Worm (Caenorhabditis elegans) whole organism, young adult: ENCODE data around the gene C28G1.10.

Source experiments
- B0035.1 ChIP-seq: sonication (generic microtip); optimal IDR thresholded peaks from 2 replicates; lab custom pipeline; 2016; ENCODE audit warnings: missing genetic modification characterization, mild to moderate bottlenecking, missing compliant biosample characterization, missing genotype, missing genetic modification reagents
- B0336.3 ChIP-seq: fragments of 200-800 bp; sonication (Bioruptor generic); IDR thresholded peaks from 2 replicates; pipeline ENCODE4 v1.3.6; 2022; ENCODE audit warnings: missing genetic modification characterization, missing compliant biosample characterization
- C06A6.2 ChIP-seq: fragments of 200-800 bp; sonication (Bioruptor generic); conservative IDR thresholded peaks from 2 replicates; pipeline ENCODE4 v1.3.6; 2022; ENCODE audit warnings: missing genetic modification characterization, missing compliant biosample characterization
- F22D6.2 ChIP-seq: sonication (generic microtip); optimal IDR thresholded peaks from 2 replicates; lab custom pipeline; 2016; ENCODE audit warnings: mild to moderate bottlenecking, missing genetic modification characterization, missing compliant biosample characterization
- F49E8.2 ChIP-seq: sonication (generic microtip); optimal IDR thresholded peaks from 3 replicates; lab custom pipeline; 2017; ENCODE audit warnings: missing genetic modification characterization, mild to moderate bottlenecking, missing compliant biosample characterization, antibody characterized with exemption, moderate library complexity; ENCODE audit not compliant: insufficient read depth
- F55B11.4 ChIP-seq: sonication (generic microtip); optimal IDR thresholded peaks from 2 replicates; lab custom pipeline; 2016; ENCODE audit warnings: missing compliant biosample characterization, missing genetic modification characterization, borderline replicate concordance; ENCODE audit not compliant: insufficient read depth
- K11D2.4 ChIP-seq: fragments of 200-800 bp; sonication (Bioruptor generic); IDR thresholded peaks from 2 replicates; pipeline ENCODE4 v1.3.6; 2022; ENCODE audit warnings: missing genetic modification reagents, missing genetic modification characterization, missing compliant biosample characterization
- T26A5.8 ChIP-seq: sonication (generic microtip); optimal IDR thresholded peaks from 2 replicates; lab custom pipeline; 2016; ENCODE audit warnings: missing genetic modification characterization, missing compliant biosample characterization
- Y79H2A.3 ChIP-seq: fragments of 200-800 bp; sonication (Bioruptor generic); conservative IDR thresholded peaks from 2 replicates; pipeline ENCODE4 v1.3.6; 2022; ENCODE audit warnings: missing genetic modification reagents, missing genetic modification characterization, missing compliant biosample characterization
- aptf-3 ChIP-seq: fragments of 200-800 bp; sonication (Bioruptor generic); IDR thresholded peaks from 2 replicates; pipeline ENCODE4 v1.3.6; 2022; ENCODE audit warnings: missing genetic modification characterization, missing compliant biosample characterization
- attf-5 ChIP-seq: fragments of 200-800 bp; sonication (Bioruptor generic); optimal IDR thresholded peaks from 2 replicates; lab custom pipeline; 2018; ENCODE audit warnings: mild to moderate bottlenecking, missing genetic modification characterization, missing compliant biosample characterization
- ccch-3 ChIP-seq: fragments of 200-800 bp; sonication (Bioruptor generic); optimal IDR thresholded peaks from 2 replicates; lab custom pipeline; 2018; ENCODE audit warnings: mild to moderate bottlenecking, missing genetic modification characterization, missing compliant biosample characterization
- cebp-1 ChIP-seq, 2 experiments: fragments of 200-800 bp in 1 of 2; sonication (Bioruptor generic) in 1 of 2; sonication (generic microtip) in 1 of 2; IDR thresholded peaks in 1 of 2; optimal IDR thresholded peaks in 1 of 2; 2 replicates each; pipeline versions ENCODE4 v1.3.6 to Lab custom; 2017 to 2022; ENCODE audit warnings: missing compliant biosample characterization in 2 of 2, missing genetic modification characterization in 2 of 2, mild to moderate bottlenecking in 1 of 2, missing genetic modification reagents in 1 of 2, moderate library complexity in 1 of 2
- cebp-2 ChIP-seq: fragments of 200-800 bp; sonication (Bioruptor generic); IDR thresholded peaks from 2 replicates; pipeline ENCODE4 v1.3.6; 2022; ENCODE audit warnings: missing genetic modification characterization, missing compliant biosample characterization
- ceh-27 ChIP-seq: fragments of 200-800 bp; sonication (Bioruptor generic); optimal IDR thresholded peaks from 2 replicates; lab custom pipeline; 2018; ENCODE audit warnings: mild to moderate bottlenecking, missing genetic modification characterization, moderate library complexity, missing compliant biosample characterization
- dpff-1 ChIP-seq: sonication (generic microtip); optimal IDR thresholded peaks from 2 replicates; lab custom pipeline; 2017; ENCODE audit warnings: mild to moderate bottlenecking, missing genetic modification characterization, missing compliant biosample characterization
- egl-44 ChIP-seq: fragments of 200-800 bp; sonication (Bioruptor generic); IDR thresholded peaks from 2 replicates; pipeline ENCODE4 v1.3.6; 2022; ENCODE audit warnings: missing genetic modification reagents, missing genetic modification characterization, missing compliant biosample characterization
- egrh-3 ChIP-seq: fragments of 200-800 bp; sonication (Bioruptor generic); IDR thresholded peaks from 2 replicates; pipeline ENCODE4 v1.3.6; 2022; ENCODE audit warnings: missing genetic modification reagents, missing genetic modification characterization, missing compliant biosample characterization
- ekl-4 ChIP-seq: fragments of 200-800 bp; sonication (Bioruptor generic); IDR thresholded peaks from 2 replicates; pipeline ENCODE4 v1.3.6; 2022; ENCODE audit warnings: missing genetic modification reagents, missing genetic modification characterization, missing compliant biosample characterization
- ets-4 ChIP-seq: fragments of 200-800 bp; sonication (Bioruptor generic); optimal IDR thresholded peaks from 2 replicates; lab custom pipeline; 2018; ENCODE audit warnings: mild to moderate bottlenecking, missing genetic modification characterization, missing compliant biosample characterization
- gei-17 ChIP-seq: fragments of 200-800 bp; sonication (Bioruptor generic); optimal IDR thresholded peaks from 2 replicates; lab custom pipeline; 2018; ENCODE audit warnings: mild to moderate bottlenecking, missing genetic modification characterization, missing compliant biosample characterization
- hlh-12 ChIP-seq: sonication (generic microtip); optimal IDR thresholded peaks from 2 replicates; lab custom pipeline; 2016; ENCODE audit warnings: missing genetic modification characterization, missing compliant biosample characterization
- hlh-26 ChIP-seq: fragments of 200-800 bp; sonication (Bioruptor generic); conservative IDR thresholded peaks from 2 replicates; pipeline ENCODE4 v1.3.6; 2022; ENCODE audit warnings: missing genetic modification reagents, missing genetic modification characterization, missing compliant biosample characterization
- hsf-1 ChIP-seq: fragments of 200-800 bp; sonication (Bioruptor generic); IDR thresholded peaks from 2 replicates; pipeline ENCODE4 v1.3.6; 2022; ENCODE audit warnings: missing genetic modification reagents, missing genetic modification characterization, missing compliant biosample characterization
- lin-26 ChIP-seq: fragments of 200-800 bp; sonication (Bioruptor generic); IDR thresholded peaks from 2 replicates; pipeline ENCODE4 v1.3.6; 2022; ENCODE audit warnings: missing genetic modification reagents, missing genetic modification characterization, missing compliant biosample characterization
- lir-1 ChIP-seq: fragments of 200-800 bp; sonication (Bioruptor generic); conservative IDR thresholded peaks from 2 replicates; pipeline ENCODE4 v1.3.6; 2022; ENCODE audit warnings: missing genetic modification reagents, missing genetic modification characterization, missing compliant biosample characterization
- lsy-27 ChIP-seq: sonication (generic microtip); optimal IDR thresholded peaks from 2 replicates; lab custom pipeline; 2017; ENCODE audit warnings: missing genetic modification characterization, mild to moderate bottlenecking, missing compliant biosample characterization, antibody characterized with exemption, missing genotype, borderline replicate concordance; ENCODE audit not compliant: insufficient read depth
- madf-10 ChIP-seq: sonication (generic microtip); optimal IDR thresholded peaks from 2 replicates; lab custom pipeline; 2016; ENCODE audit warnings: mild to moderate bottlenecking, missing genetic modification characterization, missing compliant biosample characterization
- mcd-1 ChIP-seq: fragments of 200-800 bp; sonication (Bioruptor generic); IDR thresholded peaks from 2 replicates; pipeline ENCODE4 v1.3.6; 2022; ENCODE audit warnings: missing genetic modification reagents, missing genetic modification characterization, missing compliant biosample characterization
- nfya-2 ChIP-seq: fragments of 200-800 bp; sonication (Bioruptor generic); IDR thresholded peaks from 2 replicates; pipeline ENCODE4 v1.3.6; 2022; ENCODE audit warnings: missing genetic modification reagents, missing genetic modification characterization, missing compliant biosample characterization
- nfyb-1 ChIP-seq: fragments of 200-800 bp; sonication (Bioruptor generic); IDR thresholded peaks from 2 replicates; pipeline ENCODE4 v1.3.6; 2022; ENCODE audit warnings: missing genetic modification reagents, missing genetic modification characterization, missing compliant biosample characterization
- nhr-80 ChIP-seq: sonication (generic microtip); optimal IDR thresholded peaks from 2 replicates; lab custom pipeline; 2016; ENCODE audit warnings: missing genetic modification characterization, missing compliant biosample characterization
- nhr-90 ChIP-seq: sonication (generic microtip); optimal IDR thresholded peaks from 2 replicates; lab custom pipeline; 2016; ENCODE audit warnings: missing genotype, mild to moderate bottlenecking, missing genetic modification characterization, missing compliant biosample characterization
- rec-8 ChIP-seq, 2 experiments: sonication (generic microtip); optimal IDR thresholded peaks; 2 replicates each; lab custom pipeline; 2016; ENCODE audit warnings: mild to moderate bottlenecking in 2 of 2, missing genetic modification characterization in 2 of 2, missing genetic modification reagents in 2 of 2, missing genotype in 2 of 2, missing biosample characterization in 1 of 2, missing compliant biosample characterization in 1 of 2, moderate library complexity in 1 of 2
- snpc-1.1 ChIP-seq: sonication (generic microtip); optimal IDR thresholded peaks from 2 replicates; lab custom pipeline; 2017; ENCODE audit warnings: missing genetic modification characterization, mild to moderate bottlenecking, missing compliant biosample characterization, antibody characterized with exemption, moderate library complexity, missing genotype, missing genetic modification reagents; ENCODE audit not compliant: insufficient read depth
- sptf-2 ChIP-seq: fragments of 200-800 bp; sonication (Bioruptor generic); optimal IDR thresholded peaks from 2 replicates; lab custom pipeline; 2018; ENCODE audit warnings: mild to moderate bottlenecking, missing genetic modification characterization, missing compliant biosample characterization
- unc-130 ChIP-seq: sonication (generic microtip); optimal IDR thresholded peaks from 2 replicates; lab custom pipeline; 2016; ENCODE audit warnings: missing genetic modification reagents, missing genetic modification characterization, missing compliant biosample characterization
- xnd-1 ChIP-seq: sonication (generic microtip); optimal IDR thresholded peaks from 2 replicates; lab custom pipeline; 2016; ENCODE audit warnings: missing genotype, missing genetic modification reagents, missing genetic modification characterization, missing compliant biosample characterization
- ztf-6 ChIP-seq: fragments of 200-800 bp; sonication (Bioruptor generic); IDR thresholded peaks from 2 replicates; pipeline ENCODE4 v1.3.6; 2022; ENCODE audit warnings: missing genetic modification reagents, missing genetic modification characterization, missing compliant biosample characterization

C28G1.10 gene

ce11 chrX:8879349-8879748, 32.4 kb downstream of the C28G1.10 start, which contains the start of gene C06E2.2 (continued):
- TF ChIP-seq K11D2.4 (no peak), unc-130 (GFP tag; lab: Kevin White, UChicago) (no peak), B0336.3 (no peak)

- TF ChIP-seq B0035.1 (tag; lab: Kevin White, UChicago) (no peak), egrh-3 (peak; percentile 35; the same call in 1 of the 2 replicates), ekl-4 (GFP tag; lab: Robert Waterston, UW) (no peak), hlh-26 (GFP tag; lab: Robert Waterston, UW) (no peak), ets-4 (GFP tag; lab: Kevin White, UChicago) (no peak), nhr-80 (no peak), attf-5 (no peak)
Observed at ce11 chrX:8882162-8882561, 35.2 kb downstream of the C28G1.10 start.

ce11 chrX:8888835-8889234, 41.9 kb downstream of the C28G1.10 start:
- TF ChIP-seq hlh-12 = no peak
- no peak for TF ChIP-seq cebp-1 (GFP tag; IDR thresholded peaks at IDR 0.05; lab: Robert Waterston, UW)
- TF ChIP-seq cebp-1 (tag; optimal IDR thresholded peaks at IDR 0.05; lab: Kevin White, UChicago) = no peak
- TF ChIP-seq xnd-1 (tag; lab: Kevin White, UChicago) = no peak
- TF ChIP-seq egl-44 = no peak
- TF ChIP-seq F55B11.4 = no peak
- no peak for TF ChIP-seq B0035.1 (tag; lab: Kevin White, UChicago)
- TF ChIP-seq snpc-1.1 (tag; lab: Kevin White, UChicago) = no peak
- no peak for TF ChIP-seq gei-17
- TF ChIP-seq aptf-3 = no peak
- no peak for TF ChIP-seq rec-8 (tag; optimal IDR thresholded peaks at IDR 0.05; lab: Kevin White, UChicago)
- TF ChIP-seq F22D6.2 = no peak
- TF ChIP-seq nfyb-1 (GFP tag; lab: Robert Waterston, UW) = no peak
- no peak for TF ChIP-seq cebp-2 (GFP tag; lab: Robert Waterston, UW)
- TF ChIP-seq Y79H2A.3 = no peak
- TF ChIP-seq ekl-4 (GFP tag; lab: Robert Waterston, UW) = no peak

- TF ChIP-seq ztf-6 (GFP tag; lab: Robert Waterston, UW) (no peak), lir-1 (GFP tag; lab: Robert Waterston, UW) (no peak), sptf-2 (GFP tag; lab: Kevin White, UChicago) (no peak), hsf-1 (GFP tag; lab: Robert Waterston, UW) (no peak), C06A6.2 (no peak), T26A5.8 (tag; lab: Kevin White, UChicago) (no peak), mcd-1 (GFP tag; lab: Robert Waterston, UW) (no peak), nhr-90 (tag; lab: Kevin White, UChicago) (no peak), lsy-27 (tag; lab: Kevin White, UChicago) (no peak), B0035.1 (tag; lab: Kevin White, UChicago) (no peak), ccch-3 (GFP tag; lab: Kevin White, UChicago) (no peak), lin-26 (GFP tag; lab: Robert Waterston, UW) (no peak), nfya-2 (no peak), xnd-1 (tag; lab: Kevin White, UChicago) (no peak), ceh-27 (GFP tag; lab: Kevin White, UChicago) (no peak), madf-10 (tag; lab: Kevin White, UChicago) (no peak), dpff-1 (no peak), gei-17 (no peak), F49E8.2 (no peak)
Observed at ce11 chrX:8890251-8890755, 43.4 kb downstream of the C28G1.10 start.
